Fruit fly (Drosophila melanogaster) whole organism, embryonic: Measurements from ENCODE around the gene qjt.

Source experiments
- Bgb ChIP-seq: fragments of 200-800 bp; sonication (Bioruptor generic); IDR thresholded peaks from 2 replicates; pipeline ENCODE4 v1.3.6; 2022; ENCODE audit warnings: missing biosample characterization, missing genetic modification characterization; ENCODE audit not compliant: partially characterized antibody
- CG10321 ChIP-seq: fragments of 200-800 bp; sonication (Bioruptor generic); IDR thresholded peaks from 2 replicates; pipeline ENCODE4 v1.3.6; 2022; ENCODE audit warnings: missing biosample characterization, missing genetic modification characterization
- CG10979 ChIP-seq: fragments of 200-800 bp; sonication (Bioruptor generic); optimal IDR thresholded peaks from 2 replicates; lab custom pipeline; 2018; ENCODE audit warnings: missing biosample characterization, mild to moderate bottlenecking, missing genetic modification characterization, moderate library complexity
- CG12236 ChIP-seq: fragments of 200-800 bp; sonication (Bioruptor generic); optimal IDR thresholded peaks from 2 replicates; lab custom pipeline; 2016; ENCODE audit warnings: missing biosample characterization, missing genetic modification characterization
- CG12769 ChIP-seq: fragments of 200-800 bp; sonication (Bioruptor generic); optimal IDR thresholded peaks from 2 replicates; lab custom pipeline; 2019; ENCODE audit warnings: missing biosample characterization, mild to moderate bottlenecking, missing genetic modification characterization, moderate library complexity
- CG14050 ChIP-seq: fragments of 200-800 bp; sonication (Bioruptor generic); IDR thresholded peaks from 3 replicates; pipeline ENCODE4 v1.3.6; 2022; ENCODE audit warnings: missing biosample characterization, missing genetic modification characterization
- CG15269 ChIP-seq: fragments of 200-800 bp; sonication (Bioruptor generic); optimal IDR thresholded peaks from 2 replicates; lab custom pipeline; 2018; ENCODE audit warnings: missing biosample characterization, mild to moderate bottlenecking, missing genetic modification characterization, moderate library complexity
- CG16779 ChIP-seq: fragments of 200-800 bp; sonication (Bioruptor generic); IDR thresholded peaks from 2 replicates; pipeline ENCODE4 v1.3.6; 2022; ENCODE audit warnings: missing biosample characterization, missing genetic modification characterization
- CG1792 ChIP-seq: fragments of 200-800 bp; sonication (Bioruptor generic); optimal IDR thresholded peaks from 2 replicates; lab custom pipeline; 2016; ENCODE audit warnings: missing biosample characterization, missing genetic modification characterization
- CG33557 ChIP-seq: fragments of 200-800 bp; sonication (Bioruptor generic); optimal IDR thresholded peaks from 2 replicates; lab custom pipeline; 2019; ENCODE audit warnings: missing biosample characterization, mild to moderate bottlenecking, missing genetic modification characterization, moderate library complexity
- CG6272 ChIP-seq: fragments of 200-800 bp; sonication (Bioruptor generic); IDR thresholded peaks from 2 replicates; pipeline ENCODE4 v1.3.6; 2022; ENCODE audit warnings: missing biosample characterization, missing genetic modification characterization
- CG8281 ChIP-seq: fragments of 200-800 bp; sonication (Bioruptor generic); optimal IDR thresholded peaks from 2 replicates; lab custom pipeline; 2018; ENCODE audit warnings: missing biosample characterization, mild to moderate bottlenecking, missing genetic modification characterization, moderate library complexity
- CG9215 ChIP-seq: fragments of 200-800 bp; sonication (Bioruptor generic); IDR thresholded peaks from 2 replicates; pipeline ENCODE4 v1.3.6; 2022; ENCODE audit warnings: missing biosample characterization, missing genetic modification characterization
- D ChIP-seq, 2 experiments: fragments of 200-800 bp in 1 of 2; fragments of >200 bp in 1 of 2; sonication (Bioruptor generic) in 1 of 2; optimal IDR thresholded peaks; 2 replicates in 1 of 2; 3 replicates in 1 of 2; lab custom pipeline; 2017; ENCODE audit warnings: mild to moderate bottlenecking in 1 of 2, missing biosample characterization in 1 of 2, missing genetic modification characterization in 1 of 2, missing genetic modification reagents in 1 of 2
- D19B ChIP-seq: fragments of 200-800 bp; sonication (Bioruptor generic); optimal IDR thresholded peaks from 2 replicates; lab custom pipeline; 2017; ENCODE audit warnings: missing biosample characterization, mild to moderate bottlenecking, missing genetic modification characterization
- Deaf1 ChIP-seq: fragments of 200-800 bp; optimal IDR thresholded peaks from 3 replicates; lab custom pipeline; 2019; ENCODE audit warnings: missing biosample characterization, mild to moderate bottlenecking, missing genetic modification characterization, moderate library complexity
- Dip3 ChIP-seq: fragments of 200-800 bp; sonication (Bioruptor generic); optimal IDR thresholded peaks from 3 replicates; lab custom pipeline; 2016; ENCODE audit warnings: missing biosample characterization, missing genetic modification characterization
- HHEX ChIP-seq: fragments of 200-800 bp; sonication (Bioruptor generic); optimal IDR thresholded peaks from 3 replicates; lab custom pipeline; 2017; ENCODE audit warnings: missing biosample characterization, mild to moderate bottlenecking, missing genetic modification characterization, missing genetic modification reagents
- HLH4C ChIP-seq: fragments of 200-800 bp; sonication (Bioruptor generic); IDR thresholded peaks from 3 replicates; pipeline ENCODE4 v1.3.6; 2022; ENCODE audit warnings: missing biosample characterization, missing genetic modification characterization; ENCODE audit not compliant: partially characterized antibody
- Hr51 ChIP-seq, 2 experiments: fragments of 200-800 bp; sonication (Bioruptor generic); optimal IDR thresholded peaks; 2 replicates in 1 of 2; 3 replicates in 1 of 2; lab custom pipeline; 2016 to 2018; ENCODE audit warnings: missing biosample characterization in 2 of 2, missing genetic modification characterization in 2 of 2, mild to moderate bottlenecking in 1 of 2, moderate library complexity in 1 of 2
- Lim3 ChIP-seq: fragments of 200-800 bp; sonication (Bioruptor generic); IDR thresholded peaks from 2 replicates; pipeline ENCODE4 v1.3.6; 2022; ENCODE audit warnings: missing biosample characterization, missing genetic modification characterization
- Med ChIP-seq: fragments of 200-800 bp; sonication (Bioruptor generic); peaks from one replicate; lab custom pipeline; 2016; ENCODE audit warnings: missing biosample characterization, missing genetic modification characterization, mild to moderate bottlenecking, inconsistent platforms, moderate library complexity
- Nf-YC ChIP-seq: fragments of 200-800 bp; optimal IDR thresholded peaks from 3 replicates; lab custom pipeline; 2019; ENCODE audit warnings: missing biosample characterization, mild to moderate bottlenecking, missing genetic modification characterization, moderate library complexity
- Taf1 ChIP-seq: fragments of 200-800 bp; sonication (Bioruptor generic); IDR thresholded peaks from 2 replicates; pipeline ENCODE4 v1.3.6; 2022; ENCODE audit warnings: missing biosample characterization, missing genetic modification characterization
- Trl ChIP-seq, 3 experiments: fragments of >200 bp in 2 of 3; fragments of 200-800 bp in 1 of 3; sonication (Bioruptor generic) in 1 of 3; optimal IDR thresholded peaks; 2 replicates in 1 of 3; 3 replicates in 2 of 3; lab custom pipeline; 2016 to 2017; ENCODE audit warnings: missing biosample characterization in 1 of 3, missing genetic modification characterization in 1 of 3
- Usf ChIP-seq: fragments of 200-800 bp; sonication (Bioruptor generic); optimal IDR thresholded peaks from 2 replicates; lab custom pipeline; 2017; ENCODE audit warnings: missing genotype, missing biosample characterization, missing genetic modification characterization
- ase ChIP-seq: fragments of 200-800 bp; sonication (Bioruptor generic); IDR thresholded peaks from 3 replicates; pipeline ENCODE4 v1.3.6; 2022; ENCODE audit warnings: missing biosample characterization, missing genetic modification characterization
- ato ChIP-seq: fragments of 200-800 bp; sonication (Bioruptor generic); IDR thresholded peaks from 2 replicates; pipeline ENCODE4 v1.3.6; 2022; ENCODE audit warnings: missing biosample characterization, missing genetic modification characterization; ENCODE audit not compliant: partially characterized antibody
- bbx ChIP-seq: fragments of 200-800 bp; sonication (Bioruptor generic); IDR thresholded peaks from 2 replicates; pipeline ENCODE4 v1.3.6; 2022; ENCODE audit warnings: missing biosample characterization, missing genetic modification characterization; ENCODE audit not compliant: partially characterized antibody
- caup ChIP-seq: fragments of 200-800 bp; sonication (Bioruptor generic); optimal IDR thresholded peaks from 3 replicates; lab custom pipeline; 2017; ENCODE audit warnings: missing biosample characterization, mild to moderate bottlenecking, missing genetic modification characterization, moderate library complexity; ENCODE audit not compliant: severe bottlenecking
- chif ChIP-seq, 2 experiments: fragments of 200-800 bp; sonication (Bioruptor generic); optimal IDR thresholded peaks; 3 replicates each; lab custom pipeline; 2016; ENCODE audit warnings: missing biosample characterization in 2 of 2, missing genetic modification characterization in 2 of 2
- dan ChIP-seq: fragments of 200-800 bp; sonication (Bioruptor generic); IDR thresholded peaks from 2 replicates; pipeline ENCODE4 v1.3.6; 2022; ENCODE audit warnings: missing biosample characterization, missing genetic modification characterization
- gce ChIP-seq: fragments of 200-800 bp; sonication (Bioruptor generic); IDR thresholded peaks from 3 replicates; pipeline ENCODE4 v1.3.6; 2022; ENCODE audit warnings: missing biosample characterization, missing genetic modification characterization
- grn ChIP-seq: fragments of 200-800 bp; sonication (Bioruptor generic); optimal IDR thresholded peaks from 3 replicates; lab custom pipeline; 2017; ENCODE audit warnings: missing biosample characterization, missing genetic modification characterization
- h ChIP-seq: fragments of >200 bp; optimal IDR thresholded peaks from 2 replicates; lab custom pipeline; 2017
- her ChIP-seq: fragments of 200-800 bp; sonication (Bioruptor generic); optimal IDR thresholded peaks from 2 replicates; lab custom pipeline; 2016; ENCODE audit warnings: missing biosample characterization, missing genetic modification characterization
- hth ChIP-seq: fragments of >200 bp; optimal IDR thresholded peaks from 2 replicates; lab custom pipeline; 2017; ENCODE audit warnings: inconsistent platforms
- insv ChIP-seq, 2 experiments: fragments of 200-800 bp; sonication (Bioruptor generic); optimal IDR thresholded peaks; 3 replicates each; lab custom pipeline; 2016 to 2018; ENCODE audit warnings: missing biosample characterization in 2 of 2, missing genetic modification characterization in 2 of 2
- jumu ChIP-seq: fragments of 200-800 bp; sonication (Bioruptor generic); optimal IDR thresholded peaks from 3 replicates; lab custom pipeline; 2016; ENCODE audit warnings: missing biosample characterization, missing genetic modification characterization
- ken ChIP-seq: fragments of 200-800 bp; sonication (Bioruptor generic); IDR thresholded peaks from 3 replicates; pipeline ENCODE4 v1.3.6; 2022; ENCODE audit warnings: missing biosample characterization, missing genetic modification characterization
- kni ChIP-seq: fragments of 200-800 bp; sonication (Bioruptor generic); optimal IDR thresholded peaks from 3 replicates; lab custom pipeline; 2017; ENCODE audit warnings: mild to moderate bottlenecking, missing biosample characterization, missing genetic modification reagents, missing genetic modification characterization
- mld ChIP-seq: fragments of 200-800 bp; sonication (Bioruptor generic); IDR thresholded peaks from 3 replicates; pipeline ENCODE4 v1.3.6; 2022; ENCODE audit warnings: missing biosample characterization, missing genetic modification characterization; ENCODE audit not compliant: partially characterized antibody
- psq ChIP-seq: fragments of 200-800 bp; sonication (Bioruptor generic); optimal IDR thresholded peaks from 2 replicates; lab custom pipeline; 2017; ENCODE audit warnings: missing biosample characterization, missing genetic modification characterization
- repo ChIP-seq: fragments of 200-800 bp; sonication (Bioruptor generic); optimal IDR thresholded peaks from 2 replicates; lab custom pipeline; 2016; ENCODE audit warnings: missing biosample characterization, missing genetic modification characterization
- stc ChIP-seq: fragments of 200-800 bp; sonication (Bioruptor generic); IDR thresholded peaks from 2 replicates; pipeline ENCODE4 v1.3.6; 2022; ENCODE audit warnings: missing biosample characterization, missing genetic modification characterization
- tx ChIP-seq: fragments of 200-800 bp; sonication (Bioruptor generic); optimal IDR thresholded peaks from 2 replicates; lab custom pipeline; 2016; ENCODE audit warnings: missing biosample characterization, missing genetic modification characterization
- usp ChIP-seq: fragments of >200 bp; optimal IDR thresholded peaks from 2 replicates; lab custom pipeline; 2017; ENCODE audit warnings: missing biosample characterization, missing genetic modification characterization
- wdn ChIP-seq: fragments of 200-800 bp; sonication (Bioruptor generic); IDR thresholded peaks from 2 replicates; pipeline ENCODE4 v1.3.6; 2022; ENCODE audit warnings: missing biosample characterization, missing genetic modification characterization
- z ChIP-seq: fragments of 200-800 bp; sonication (Bioruptor generic); IDR thresholded peaks from 3 replicates; pipeline ENCODE4 v1.3.6; 2022; ENCODE audit warnings: missing biosample characterization, missing genetic modification characterization

Gene qjt

DNA sequence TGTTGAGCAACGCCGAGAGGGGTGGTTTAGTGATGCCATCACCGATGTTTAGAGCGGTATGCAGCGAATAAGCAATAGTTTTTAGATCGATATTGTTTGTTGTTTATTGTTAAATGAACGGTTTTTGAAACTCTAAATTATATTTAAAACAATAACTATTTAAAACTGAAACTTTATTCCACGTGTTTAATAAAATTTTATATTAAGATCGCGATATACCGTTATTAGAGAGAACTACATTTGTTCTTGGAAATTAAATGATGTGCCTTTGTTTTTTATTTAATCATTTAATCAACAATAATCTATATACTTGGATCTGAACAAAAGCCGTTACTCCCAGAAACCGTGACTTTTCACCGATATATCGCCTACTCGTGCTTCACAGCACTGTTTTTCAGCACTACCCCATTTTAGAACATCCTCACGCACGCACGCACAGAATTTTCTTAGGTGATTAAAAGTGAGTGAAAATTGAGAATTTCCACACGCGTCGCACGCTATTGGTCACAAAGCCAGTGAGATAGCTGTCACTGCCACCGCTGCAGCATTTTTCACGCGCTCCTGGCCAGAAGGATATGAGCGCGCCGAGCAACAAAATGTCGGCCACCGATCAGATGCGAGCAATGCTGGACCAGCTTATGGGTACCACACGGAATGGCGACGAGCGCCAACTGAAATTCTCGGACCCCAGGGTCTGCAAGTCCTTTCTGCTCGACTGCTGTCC is 35.2 kb downstream of the qjt start, which contains the start of the genes U4-U6-60K and CG7564 (continued):
- TF ChIP-seq CG16779 (GFP tag; lab: Robert Waterston, UW): no peak
- TF ChIP-seq ken (GFP tag; lab: Robert Waterston, UW): peak; percentile 19; the same call in 1 of the 3 replicates
- 0 out of 2 replicates have a peak, but pooled peaks have one; percentile 33 for TF ChIP-seq Taf1 (GFP tag; lab: Robert Waterston, UW)
- TF ChIP-seq psq (GFP tag; lab: Kevin White, UChicago): peak; percentile 16
- TF ChIP-seq HHEX: peak; percentile 61
- no peak for TF ChIP-seq CG15269
- peak; percentile 41; the same call in 1 of the 2 replicates for TF ChIP-seq CG6272 (GFP tag; lab: Robert Waterston, UW)
- TF ChIP-seq gce (GFP tag; lab: Robert Waterston, UW): no peak
- TF ChIP-seq CG33557 (GFP tag; lab: Kevin White, UChicago): peak; percentile 56
- no peak for TF ChIP-seq Trl (optimal IDR thresholded peaks at IDR 0.05; lab: Kevin White, UChicago)
- TF ChIP-seq Trl (GFP tag; optimal IDR thresholded peaks at IDR 0.05; lab: Kevin White, UChicago): peak; percentile 38
- peak; percentile 4 for TF ChIP-seq Deaf1 (tag; lab: Kevin White, UChicago)
- no peak for TF ChIP-seq hth (lab: Kevin White, UChicago)
- TF ChIP-seq CG10321 (GFP tag; lab: Robert Waterston, UW): no peak
- TF ChIP-seq Hr51 (GFP tag; optimal IDR thresholded peaks at IDR 0.05; lab: Kevin White, UChicago): peak in 1 of 2 experiments; percentile 57
- no peak for TF ChIP-seq repo (GFP tag; lab: Kevin White, UChicago)
- peak; percentile 71 for TF ChIP-seq CG9215 (GFP tag; lab: Robert Waterston, UW)
- peak; percentile 60 for TF ChIP-seq kni
- no peak for TF ChIP-seq CG14050 (GFP tag; lab: Robert Waterston, UW)
- peak; percentile 57 for TF ChIP-seq caup (GFP tag; lab: Kevin White, UChicago)
- TF ChIP-seq D19B: peak; percentile 32
- peak; percentile 55 for TF ChIP-seq Usf (GFP tag; lab: Kevin White, UChicago)
- TF ChIP-seq usp (GFP tag; lab: Kevin White, UChicago): no peak
- TF ChIP-seq her (GFP tag; lab: Kevin White, UChicago): no peak
- no peak for TF ChIP-seq CG12769 (tag; lab: Kevin White, UChicago)
- no peak for TF ChIP-seq chif (GFP tag; optimal IDR thresholded peaks at IDR 0.05; lab: Kevin White, UChicago)
- no peak for TF ChIP-seq wdn (GFP tag; lab: Robert Waterston, UW)
- TF ChIP-seq CG8281 (tag; lab: Kevin White, UChicago): no peak
- TF ChIP-seq h (lab: Kevin White, UChicago): no peak
- peak; percentile 97 for TF ChIP-seq bbx
- TF ChIP-seq mld (GFP tag; lab: Robert Waterston, UW): peak; percentile 95
- TF ChIP-seq Med (GFP tag; lab: Kevin White, UChicago): peak; percentile 81
- peak; percentile 50 for TF ChIP-seq jumu (GFP tag; lab: Kevin White, UChicago)
- TF ChIP-seq ase (GFP tag; lab: Robert Waterston, UW): peak; percentile 59; the same call in 2 of the 3 replicates
- TF ChIP-seq D (optimal IDR thresholded peaks at IDR 0.05; lab: Kevin White, UChicago): peak; percentile 22
- peak; percentile 46 for TF ChIP-seq D (GFP tag; optimal IDR thresholded peaks at IDR 0.05; lab: Kevin White, UChicago)
- TF ChIP-seq ato (GFP tag; lab: Robert Waterston, UW): peak; percentile 84
- TF ChIP-seq tx (GFP tag; lab: Kevin White, UChicago): peak; percentile 38
- peak; percentile 65; the same call in 2 of the 3 replicates for TF ChIP-seq z (GFP tag; lab: Robert Waterston, UW)
- TF ChIP-seq Lim3 (GFP tag; lab: Robert Waterston, UW): no peak
- TF ChIP-seq CG12236: no peak
- TF ChIP-seq Dip3 (GFP tag; lab: Kevin White, UChicago): peak; percentile 53
- TF ChIP-seq Bgb (GFP tag; lab: Robert Waterston, UW): peak; percentile 97
- TF ChIP-seq Nf-YC: peak; percentile 67
- TF ChIP-seq stc (GFP tag; lab: Robert Waterston, UW): no peak
- TF ChIP-seq grn (GFP tag; lab: Kevin White, UChicago): peak; percentile 65
- TF ChIP-seq dan (GFP tag; lab: Robert Waterston, UW): no peak
- peak; percentile 32 for TF ChIP-seq CG10979 (tag; lab: Kevin White, UChicago)
- TF ChIP-seq insv (GFP tag; optimal IDR thresholded peaks at IDR 0.05; lab: Kevin White, UChicago): peak in 1 of 2 experiments; percentile 14
- peak; percentile 95 for TF ChIP-seq HLH4C
- peak; percentile 45 for TF ChIP-seq CG1792 (GFP tag; lab: Kevin White, UChicago)
